Worm (Caenorhabditis elegans) whole organism, L1 larva: ENCODE measurements around the gene C05A2.4.
A peak's percentile ranks its signal among the peaks of the same experiment; 100 is the strongest.

Source experiments
- C04F5.9 ChIP-seq: sonication (generic microtip); optimal IDR thresholded peaks from 2 replicates; lab custom pipeline; 2016; ENCODE audit warnings: missing genetic modification characterization, missing compliant biosample characterization
- C16A3.4 ChIP-seq: fragments of 150-350 bp; optimal IDR thresholded peaks from 2 replicates; lab custom pipeline; 2014; ENCODE audit warnings: missing biosample characterization, missing genetic modification characterization
- C34B4.2 ChIP-seq: sonication (generic microtip); optimal IDR thresholded peaks from 2 replicates; lab custom pipeline; 2017; ENCODE audit warnings: mild to moderate bottlenecking, missing genetic modification characterization, missing compliant biosample characterization
- aha-1 ChIP-seq: fragments of 150-350 bp; optimal IDR thresholded peaks from 2 replicates; lab custom pipeline; 2014; ENCODE audit warnings: missing biosample characterization, missing genetic modification characterization
- aly-2 ChIP-seq: fragments of 150-350 bp; optimal IDR thresholded peaks from 2 replicates; lab custom pipeline; 2014; ENCODE audit warnings: missing biosample characterization, missing genetic modification characterization
- ceh-63 ChIP-seq: fragments of 200-800 bp; sonication (Bioruptor generic); optimal IDR thresholded peaks from 2 replicates; lab custom pipeline; 2018; ENCODE audit warnings: mild to moderate bottlenecking, missing genetic modification characterization, missing compliant biosample characterization
- ceh-8 ChIP-seq: fragments of 200-800 bp; sonication (Bioruptor generic); optimal IDR thresholded peaks from 2 replicates; lab custom pipeline; 2018; ENCODE audit warnings: mild to moderate bottlenecking, missing genetic modification characterization, moderate library complexity, missing compliant biosample characterization
- ceh-82 ChIP-seq, 3 experiments: fragments of 150-350 bp in 1 of 3; sonication (generic microtip) in 2 of 3; optimal IDR thresholded peaks; 2 replicates each; lab custom pipeline; 2014 to 2017; ENCODE audit warnings: missing biosample characterization in 3 of 3, missing genetic modification characterization in 3 of 3
- ceh-90 ChIP-seq: sonication (generic microtip); optimal IDR thresholded peaks from 2 replicates; lab custom pipeline; 2016; ENCODE audit warnings: missing genetic modification characterization, missing compliant biosample characterization
- ces-1 ChIP-seq: fragments of 150-350 bp; optimal IDR thresholded peaks from 2 replicates; lab custom pipeline; 2014; ENCODE audit warnings: missing biosample characterization, missing genetic modification reagents, missing genetic modification characterization
- dsc-1 ChIP-seq: sonication (generic microtip); optimal IDR thresholded peaks from 2 replicates; lab custom pipeline; 2016; ENCODE audit warnings: mild to moderate bottlenecking, missing genetic modification characterization, missing compliant biosample characterization
- efl-1 ChIP-seq, 4 experiments: fragments of 150-350 bp; optimal IDR thresholded peaks in 3 of 4; peaks in 1 of 4; 1 replicate in 1 of 4; 2 replicates in 3 of 4; lab custom pipeline; 2014; ENCODE audit warnings: missing biosample characterization in 2 of 4, missing genetic modification characterization in 2 of 4, missing genetic modification reagents in 2 of 4
- efl-3 ChIP-seq: fragments of 200-800 bp; sonication (Bioruptor generic); optimal IDR thresholded peaks from 2 replicates; lab custom pipeline; 2018; ENCODE audit warnings: mild to moderate bottlenecking, missing genetic modification characterization, missing compliant biosample characterization
- egl-13 ChIP-seq: sonication (generic microtip); optimal IDR thresholded peaks from 2 replicates; lab custom pipeline; 2016; ENCODE audit warnings: missing genotype, missing genetic modification reagents, missing genetic modification characterization, missing compliant biosample characterization
- elt-2 ChIP-seq: sonication (generic microtip); optimal IDR thresholded peaks from 2 replicates; lab custom pipeline; 2016; ENCODE audit warnings: missing genetic modification characterization, mild to moderate bottlenecking, inconsistent platforms, missing compliant biosample characterization, missing genetic modification reagents
- elt-3 ChIP-seq, 6 experiments: fragments of 150-350 bp in 1 of 6; sonication (generic microtip); optimal IDR thresholded peaks; 2 replicates each; lab custom pipeline; 2017 to 2018; ENCODE audit warnings: missing biosample characterization in 6 of 6, missing genetic modification characterization in 6 of 6, inconsistent platforms in 1 of 6
- ets-5 ChIP-seq: fragments of 200-800 bp; sonication (Bioruptor generic); IDR thresholded peaks from 2 replicates; pipeline ENCODE4 v1.3.6; 2022; ENCODE audit warnings: missing genetic modification characterization, missing compliant biosample characterization
- fos-1 ChIP-seq: fragments of 150-350 bp; optimal IDR thresholded peaks from 2 replicates; lab custom pipeline; 2014; ENCODE audit warnings: missing biosample characterization, missing genetic modification characterization
- grh-1 ChIP-seq: fragments of 200-800 bp; sonication (Bioruptor generic); IDR thresholded peaks from 2 replicates; pipeline ENCODE4 v1.3.6; 2022; ENCODE audit warnings: missing genetic modification reagents, missing genetic modification characterization, missing compliant biosample characterization
- hlh-17 ChIP-seq: fragments of 200-800 bp; sonication (Bioruptor generic); optimal IDR thresholded peaks from 2 replicates; lab custom pipeline; 2018; ENCODE audit warnings: missing genetic modification characterization, mild to moderate bottlenecking, missing compliant biosample characterization, moderate library complexity, borderline replicate concordance
- hlh-4 ChIP-seq: sonication (generic microtip); optimal IDR thresholded peaks from 2 replicates; lab custom pipeline; 2016; ENCODE audit warnings: mild to moderate bottlenecking, missing genetic modification characterization, missing compliant biosample characterization
- hpl-2 ChIP-seq: fragments of 150-350 bp; optimal IDR thresholded peaks from 2 replicates; lab custom pipeline; 2014; ENCODE audit warnings: missing biosample characterization, missing genetic modification reagents, missing genetic modification characterization
- isw-1 ChIP-seq: fragments of 200-800 bp; sonication (Bioruptor generic); IDR thresholded peaks from 2 replicates; pipeline ENCODE4 v1.3.6; 2022; ENCODE audit warnings: missing genetic modification characterization, missing compliant biosample characterization
- lin-14 ChIP-seq: fragments of 200-800 bp; sonication (Bioruptor generic); optimal IDR thresholded peaks from 2 replicates; lab custom pipeline; 2018; ENCODE audit warnings: mild to moderate bottlenecking, missing genetic modification characterization, moderate library complexity, missing compliant biosample characterization
- lin-39 ChIP-seq: fragments of 150-350 bp; optimal IDR thresholded peaks from 2 replicates; lab custom pipeline; 2014; ENCODE audit warnings: missing biosample characterization, missing genetic modification reagents, missing genetic modification characterization
- lir-3 ChIP-seq: sonication (generic microtip); optimal IDR thresholded peaks from 2 replicates; lab custom pipeline; 2016; ENCODE audit warnings: mild to moderate bottlenecking, missing genetic modification characterization, moderate library complexity, missing compliant biosample characterization; ENCODE audit not compliant: poor library complexity
- mab-9 ChIP-seq: fragments of 200-800 bp; sonication (Bioruptor generic); IDR thresholded peaks from 2 replicates; pipeline ENCODE4 v1.3.6; 2022; ENCODE audit warnings: missing genetic modification reagents, missing genetic modification characterization, missing compliant biosample characterization
- mef-2 ChIP-seq: fragments of 150-350 bp; optimal IDR thresholded peaks from 2 replicates; lab custom pipeline; 2014; ENCODE audit warnings: missing biosample characterization, missing genetic modification characterization
- nhr-11 ChIP-seq: fragments of 150-350 bp; optimal IDR thresholded peaks from 2 replicates; lab custom pipeline; 2014; ENCODE audit warnings: missing biosample characterization, missing genetic modification characterization
- nhr-12 ChIP-seq: sonication (generic microtip); optimal IDR thresholded peaks from 2 replicates; lab custom pipeline; 2017; ENCODE audit warnings: missing biosample characterization, missing genetic modification characterization
- nhr-20 ChIP-seq: sonication (generic microtip); optimal IDR thresholded peaks from 2 replicates; lab custom pipeline; 2016; ENCODE audit warnings: mild to moderate bottlenecking, missing genetic modification characterization, missing compliant biosample characterization
- nhr-237 ChIP-seq: fragments of 150-350 bp; optimal IDR thresholded peaks from 2 replicates; lab custom pipeline; 2014; ENCODE audit warnings: missing biosample characterization, missing genetic modification characterization
- nhr-28 ChIP-seq: fragments of 150-350 bp; optimal IDR thresholded peaks from 2 replicates; lab custom pipeline; 2014; ENCODE audit warnings: missing biosample characterization, missing genetic modification characterization
- nhr-47 ChIP-seq: sonication (generic microtip); optimal IDR thresholded peaks from 2 replicates; lab custom pipeline; 2016; ENCODE audit warnings: mild to moderate bottlenecking, missing genetic modification characterization, moderate library complexity, missing compliant biosample characterization
- nhr-71 ChIP-seq: sonication (generic microtip); optimal IDR thresholded peaks from 2 replicates; lab custom pipeline; 2016; ENCODE audit warnings: mild to moderate bottlenecking, missing genetic modification characterization, moderate library complexity, missing compliant biosample characterization
- nhr-76 ChIP-seq: sonication (generic microtip); optimal IDR thresholded peaks from 2 replicates; lab custom pipeline; 2017; ENCODE audit warnings: missing biosample characterization, missing genetic modification characterization
- nhr-77 ChIP-seq: fragments of 150-350 bp; optimal IDR thresholded peaks from 2 replicates; lab custom pipeline; 2014; ENCODE audit warnings: missing biosample characterization, missing genetic modification characterization
- nhr-84 ChIP-seq: sonication (generic microtip); optimal IDR thresholded peaks from 2 replicates; lab custom pipeline; 2017; ENCODE audit warnings: missing biosample characterization, missing genetic modification characterization
- nhr-85 ChIP-seq: sonication (generic microtip); peaks from one replicate; lab custom pipeline; 2016; ENCODE audit warnings: missing genetic modification characterization, inconsistent platforms, missing compliant biosample characterization
- pax-3 ChIP-seq: fragments of 200-800 bp; sonication (Bioruptor generic); optimal IDR thresholded peaks from 2 replicates; lab custom pipeline; 2018; ENCODE audit warnings: mild to moderate bottlenecking, missing genetic modification characterization, moderate library complexity, missing compliant biosample characterization
- rnt-1 ChIP-seq: sonication (generic microtip); optimal IDR thresholded peaks from 2 replicates; lab custom pipeline; 2016; ENCODE audit warnings: mild to moderate bottlenecking, missing genetic modification characterization, moderate library complexity, missing compliant biosample characterization
- skn-1 ChIP-seq: fragments of 150-350 bp; optimal IDR thresholded peaks from 2 replicates; lab custom pipeline; 2014; ENCODE audit warnings: missing biosample characterization, missing genetic modification characterization
- snpc-4 ChIP-seq: fragments of 150-350 bp; optimal IDR thresholded peaks from 2 replicates; lab custom pipeline; 2014; ENCODE audit warnings: missing biosample characterization, missing genetic modification characterization
- snu-23 ChIP-seq: sonication (generic microtip); optimal IDR thresholded peaks from 2 replicates; lab custom pipeline; 2016; ENCODE audit warnings: missing genetic modification characterization, missing compliant biosample characterization
- sox-4 ChIP-seq: sonication (generic microtip); optimal IDR thresholded peaks from 2 replicates; lab custom pipeline; 2016; ENCODE audit warnings: missing genetic modification characterization, missing compliant biosample characterization
- sptf-1 ChIP-seq: fragments of 150-350 bp; optimal IDR thresholded peaks from 2 replicates; lab custom pipeline; 2014; ENCODE audit warnings: missing biosample characterization, missing genetic modification characterization
- sup-37 ChIP-seq: fragments of 200-800 bp; sonication (Bioruptor generic); optimal IDR thresholded peaks from 2 replicates; lab custom pipeline; 2018; ENCODE audit warnings: mild to moderate bottlenecking, missing genetic modification characterization, missing compliant biosample characterization
- tbx-2 ChIP-seq: sonication (generic microtip); optimal IDR thresholded peaks from 2 replicates; lab custom pipeline; 2016; ENCODE audit warnings: missing genetic modification characterization, missing compliant biosample characterization
- tlp-1 ChIP-seq: fragments of 150-350 bp; optimal IDR thresholded peaks from 2 replicates; lab custom pipeline; 2014; ENCODE audit warnings: missing biosample characterization, missing genetic modification characterization
- unc-130 ChIP-seq: fragments of 150-350 bp; optimal IDR thresholded peaks from 2 replicates; lab custom pipeline; 2017; ENCODE audit warnings: missing biosample characterization, missing genetic modification characterization, inconsistent platforms
- unc-30 ChIP-seq: sonication (generic microtip); optimal IDR thresholded peaks from 2 replicates; lab custom pipeline; 2017; ENCODE audit warnings: missing biosample characterization, missing genetic modification characterization
- unc-86 ChIP-seq: sonication (generic microtip); optimal IDR thresholded peaks from 2 replicates; lab custom pipeline; 2016; ENCODE audit warnings: missing genetic modification characterization, missing compliant biosample characterization
- unc-98 ChIP-seq: fragments of 200-800 bp; sonication (Bioruptor generic); IDR thresholded peaks from 2 replicates; pipeline ENCODE4 v1.3.6; 2022; ENCODE audit warnings: missing genetic modification characterization, missing compliant biosample characterization
- xbp-1 ChIP-seq: sonication (generic microtip); optimal IDR thresholded peaks from 2 replicates; lab custom pipeline; 2016; ENCODE audit warnings: missing genetic modification characterization, missing compliant biosample characterization

Gene C05A2.4

ce11 chrV:10719833-10720170, 24.5 kb downstream of the C05A2.4 start (continued):
- TF ChIP-seq fos-1 (no peak), nhr-71 (peak; percentile 92), unc-98 (no peak), elt-3 (tag; optimal IDR thresholded peaks at IDR 0.05; lab: Kevin White, UChicago) (peak in 2 of 6 experiments; percentile 88 to 89), unc-130 (peak; percentile 86), xbp-1 (peak; percentile 51), hlh-17 (GFP tag; lab: Kevin White, UChicago) (no peak), mab-9 (GFP tag; lab: Robert Waterston, UW) (no peak), nhr-76 (tag; lab: Kevin White, UChicago) (no peak), C04F5.9 (tag; lab: Kevin White, UChicago) (no peak), lir-3 (tag; lab: Kevin White, UChicago) (peak; percentile 82), hlh-4 (tag; lab: Kevin White, UChicago) (no peak), unc-30 (no peak), hpl-2 (peak; percentile 59), nhr-237 (tag; lab: Kevin White, UChicago) (no peak), nhr-85 (tag; lab: Kevin White, UChicago) (peak; percentile 99), ets-5 (GFP tag; lab: Robert Waterston, UW) (no peak), ceh-90 (tag; lab: Kevin White, UChicago) (no peak), grh-1 (GFP tag; lab: Robert Waterston, UW) (peak; percentile 58), lin-14 (GFP tag; lab: Kevin White, UChicago) (peak; percentile 92), tlp-1 (tag; lab: Kevin White, UChicago) (no peak), ceh-63 (no peak), nhr-47 (tag; lab: Kevin White, UChicago) (peak; percentile 67), nhr-84 (tag; lab: Kevin White, UChicago) (no peak), pax-3 (peak; percentile 76), sptf-1 (tag; lab: Kevin White, UChicago) (no peak), aha-1 (tag; lab: Kevin White, UChicago) (peak; percentile 32), C16A3.4 (tag; lab: Kevin White, UChicago) (peak; percentile 85), sup-37 (GFP tag; lab: Kevin White, UChicago) (no peak), egl-13 (no peak), dsc-1 (tag; lab: Kevin White, UChicago) (peak; percentile 36), efl-3 (no peak), efl-1 (optimal IDR thresholded peaks at IDR 0.05; lab: Kevin White, UChicago) (peak; percentile 35 to 44), efl-1 (GFP tag; optimal IDR thresholded peaks at IDR 0.05 in 1 of 2; lab: Kevin White, UChicago) (peak; percentile 37 to 94), isw-1 (GFP tag; lab: Robert Waterston, UW) (no peak), nhr-12 (tag; lab: Kevin White, UChicago) (no peak), skn-1 (tag; lab: Kevin White, UChicago) (peak; percentile 36), lin-39 (peak; percentile 20), nhr-77 (no peak), nhr-20 (tag; lab: Kevin White, UChicago) (peak; percentile 96), elt-2 (peak; percentile 53), tbx-2 (tag; lab: Kevin White, UChicago) (peak; percentile 84), ces-1 (GFP tag; lab: Kevin White, UChicago) (no peak), rnt-1 (peak; percentile 72), snu-23 (peak; percentile 85), nhr-11 (tag; lab: Kevin White, UChicago) (peak; percentile 28), unc-86 (no peak), sox-4 (tag; lab: Kevin White, UChicago) (peak; percentile 72), aly-2 (no peak), C34B4.2 (tag; lab: Kevin White, UChicago) (no peak), mef-2 (tag; lab: Kevin White, UChicago) (no peak), ceh-82 (tag; optimal IDR thresholded peaks at IDR 0.05; lab: Kevin White, UChicago) (no peak), ceh-8 (GFP tag; lab: Kevin White, UChicago) (no peak), nhr-28 (no peak), snpc-4 (tag; lab: Kevin White, UChicago) (peak; percentile 66)
